Worm (Caenorhabditis elegans): Measurements from ENCODE around the gene sri-9.

DNA sequence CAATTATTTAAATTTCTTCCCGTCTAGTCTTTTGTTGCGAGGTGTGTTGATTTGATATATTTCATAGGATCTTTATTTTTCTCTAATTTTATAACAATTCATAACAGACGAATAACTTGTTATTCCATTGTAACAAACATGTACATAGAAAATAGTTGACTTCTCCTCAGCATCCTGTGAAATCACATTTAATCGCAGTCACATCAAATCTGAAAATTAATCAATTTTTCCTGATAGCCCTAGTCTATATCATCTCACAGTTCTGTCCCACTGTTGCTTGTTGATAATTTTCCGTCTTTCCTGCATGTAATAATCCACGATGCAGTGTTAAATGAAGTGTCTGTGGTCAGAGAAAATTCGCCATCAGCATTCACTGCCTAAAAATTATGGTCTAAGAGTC lies 13.5 kb upstream of the sri-9 start:
- TF ChIP-seq ZK546.5 (tag; optimal IDR thresholded peaks at IDR 0.05) (no peak), tbx-2 (tag; optimal IDR thresholded peaks at IDR 0.05) (no peak), nhr-237 (tag; optimal IDR thresholded peaks at IDR 0.05) (no peak), nfya-1 (tag; optimal IDR thresholded peaks at IDR 0.05; ENCODE audit: insufficient read depth) (no peak), ztf-4 (tag; optimal IDR thresholded peaks at IDR 0.05) (no peak), ceh-9 (tag; optimal IDR thresholded peaks at IDR 0.05) (no peak), jun-1 (tag; optimal IDR thresholded peaks at IDR 0.05) (no peak), R02D3.7 (tag; optimal IDR thresholded peaks at IDR 0.05) (no peak), ztf-11 (tag; optimal IDR thresholded peaks at IDR 0.05) (no peak), unc-39 (tag; optimal IDR thresholded peaks at IDR 0.05) (no peak)

All from whole organism, L3 larva.